In the genomic region with DNA sequence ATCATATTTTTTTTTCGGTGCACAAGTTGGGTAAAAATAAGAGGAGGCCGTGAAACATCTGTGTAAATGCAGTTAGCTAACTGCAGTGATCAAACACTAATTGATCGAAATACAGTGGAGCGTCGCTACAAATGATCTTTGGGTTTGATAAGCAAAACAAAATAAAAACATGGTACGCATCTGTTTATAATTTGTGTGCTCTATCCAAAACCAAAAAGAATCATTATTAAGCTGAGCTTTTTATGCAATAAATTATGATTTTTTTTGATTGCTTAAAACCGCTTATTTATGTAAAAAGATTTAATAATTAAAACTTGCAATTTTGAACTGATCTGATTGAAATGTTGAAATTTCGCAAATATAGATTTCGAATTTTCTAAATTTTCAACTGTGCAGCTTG, we compare ENCODE assay signal across 4 fruit fly cellular contexts.
TF ChIP-seq lines count a peak whose summit lies in the region.

No protein-coding gene starts in this region.

- TF ChIP-seq CTCF in whole organism, embryonic (GFP tag; optimal IDR thresholded peaks at IDR 0.05; lab: Kevin White, UChicago), result no peak

TF ChIP-seq in whole organism, adult, 20 proteins besides CTCF, POLR2A, EP300 and RAD21:
- TF ChIP-seq CG5204 (GFP tag; optimal IDR thresholded peaks at IDR 0.05; lab: Kevin White, UChicago) (no peak), kay (GFP tag; lab: Kevin White, UChicago; ENCODE audit: borderline replicate concordance) (peak; percentile 28)
TF ChIP-seq in whole organism, adult: peak in this region for 1.

TF ChIP-seq in whole organism, embryonic, 481 proteins besides CTCF, POLR2A, EP300 and RAD21 (continues in another document):
- TF ChIP-seq CG7839 (tag; optimal IDR thresholded peaks at IDR 0.05; lab: Kevin White, UChicago) (peak; percentile 31), CG8388 (GFP tag; optimal IDR thresholded peaks at IDR 0.05; lab: Kevin White, UChicago) (peak; percentile 2), CG7372 (GFP tag; IDR thresholded peaks at IDR 0.05; lab: Robert Waterston, UW) (no peak), Ets65A (GFP tag; lab: Kevin White, UChicago) (peak; percentile 9), grau (tag; optimal IDR thresholded peaks at IDR 0.05; lab: Kevin White, UChicago) (peak; percentile 69), Scr (GFP tag; IDR thresholded peaks at IDR 0.05; lab: Robert Waterston, UW; ENCODE audit: partially characterized antibody) (no peak), dmrt99B (tag; optimal IDR thresholded peaks at IDR 0.05; lab: Kevin White, UChicago) (peak; percentile 52), bsh (GFP tag; optimal IDR thresholded peaks at IDR 0.05; lab: Kevin White, UChicago) (peak in 1 of 2 experiments; percentile 5), Med (GFP tag; lab: Kevin White, UChicago) (no peak), rib (GFP tag; IDR thresholded peaks at IDR 0.05; lab: Robert Waterston, UW) (no peak), CG11504 (tag; optimal IDR thresholded peaks at IDR 0.05; lab: Kevin White, UChicago) (peak; percentile 43), zfh1 (GFP tag; IDR thresholded peaks at IDR 0.05; lab: Robert Waterston, UW) (peak; percentile 31; the same call in 1 of the 3 replicates), az2 (GFP tag; optimal IDR thresholded peaks at IDR 0.05; lab: Kevin White, UChicago) (peak; percentile 13), CG31441 (GFP tag; IDR thresholded peaks at IDR 0.05; lab: Robert Waterston, UW) (peak; percentile 21; the same call in 1 of the 2 replicates), CG17385 (GFP tag; optimal IDR thresholded peaks at IDR 0.05; lab: Kevin White, UChicago) (peak; percentile 18), CG17361 (GFP tag; IDR thresholded peaks at IDR 0.05; lab: Robert Waterston, UW) (peak; percentile 52; the same call in 2 of the 3 replicates), CG2712 (tag; optimal IDR thresholded peaks at IDR 0.05; lab: Kevin White, UChicago) (peak; percentile 13), CG2678 (tag; optimal IDR thresholded peaks at IDR 0.05; lab: Kevin White, UChicago) (peak; percentile 7), CoRest (tag; optimal IDR thresholded peaks at IDR 0.05; lab: Kevin White, UChicago) (peak; percentile 17), CG18262 (tag; optimal IDR thresholded peaks at IDR 0.05; lab: Kevin White, UChicago) (peak; percentile 37), ATbp (GFP tag; optimal IDR thresholded peaks at IDR 0.05; lab: Kevin White, UChicago) (peak; percentile 29), Hr51 (GFP tag; optimal IDR thresholded peaks at IDR 0.05; lab: Kevin White, UChicago) (peak in 1 of 2 experiments; percentile 44), Asciz (GFP tag; optimal IDR thresholded peaks at IDR 0.05; lab: Kevin White, UChicago) (peak; percentile 10), CG11093 (GFP tag; IDR thresholded peaks at IDR 0.05; lab: Robert Waterston, UW) (no peak), chm (GFP tag; IDR thresholded peaks at IDR 0.05; lab: Robert Waterston, UW) (no peak), sens (GFP tag; lab: Kevin White, UChicago) (peak; percentile 87), Drgx (GFP tag; IDR thresholded peaks at IDR 0.05; lab: Robert Waterston, UW) (no peak), phol (tag; optimal IDR thresholded peaks at IDR 0.05; lab: Kevin White, UChicago) (peak; percentile 29)

TF ChIP-seq in whole organism, prepupa, 60 proteins besides CTCF, POLR2A, EP300 and RAD21 (continues in another document):
- TF ChIP-seq CG8319 (GFP tag; optimal IDR thresholded peaks at IDR 0.05; lab: Kevin White, UChicago) (no peak), CG32006 (GFP tag; optimal IDR thresholded peaks at IDR 0.05; lab: Kevin White, UChicago) (peak; percentile 64), spab (GFP tag; optimal IDR thresholded peaks at IDR 0.05; lab: Kevin White, UChicago) (no peak), CG6792 (GFP tag; optimal IDR thresholded peaks at IDR 0.05; lab: Kevin White, UChicago) (no peak), CG34406 (GFP tag; optimal IDR thresholded peaks at IDR 0.05; lab: Kevin White, UChicago) (no peak), Hr4 (GFP tag; optimal IDR thresholded peaks at IDR 0.05; lab: Kevin White, UChicago) (peak; percentile 35), CG7368 (GFP tag; optimal IDR thresholded peaks at IDR 0.05; lab: Kevin White, UChicago) (no peak), eg (GFP tag; IDR thresholded peaks at IDR 0.05; lab: Robert Waterston, UW) (no peak), pdm3 (GFP tag; optimal IDR thresholded peaks at IDR 0.05; lab: Kevin White, UChicago) (peak; percentile 37), CG8632 (GFP tag; optimal IDR thresholded peaks at IDR 0.05; lab: Kevin White, UChicago) (no peak), dsx (GFP tag; optimal IDR thresholded peaks at IDR 0.05; lab: Kevin White, UChicago; ENCODE audit: poor library complexity, severe bottlenecking) (no peak), CG8119 (GFP tag; IDR thresholded peaks at IDR 0.05; lab: Robert Waterston, UW) (peak; percentile 31; the same call in 1 of the 3 replicates), acj6 (GFP tag; optimal IDR thresholded peaks at IDR 0.05; lab: Kevin White, UChicago) (no peak), Smox (GFP tag; optimal IDR thresholded peaks at IDR 0.05; lab: Kevin White, UChicago) (peak; percentile 34), Eip93F (GFP tag; optimal IDR thresholded peaks at IDR 0.05; lab: Kevin White, UChicago) (no peak), Eip75B (GFP tag; optimal IDR thresholded peaks at IDR 0.05; lab: Kevin White, UChicago) (no peak), CG3919 (GFP tag; optimal IDR thresholded peaks at IDR 0.05; lab: Kevin White, UChicago) (no peak), vri (GFP tag; optimal IDR thresholded peaks at IDR 0.05; lab: Kevin White, UChicago) (no peak), Met (GFP tag; optimal IDR thresholded peaks at IDR 0.05; lab: Kevin White, UChicago) (no peak), CG6854 (GFP tag; optimal IDR thresholded peaks at IDR 0.05; lab: Kevin White, UChicago) (no peak), CG6808 (GFP tag; optimal IDR thresholded peaks at IDR 0.05; lab: Kevin White, UChicago) (no peak), CG6276 (GFP tag; optimal IDR thresholded peaks at IDR 0.05; lab: Kevin White, UChicago) (peak; percentile 32), dac (GFP tag; optimal IDR thresholded peaks at IDR 0.05; lab: Kevin White, UChicago) (no peak), OdsH (GFP tag; optimal IDR thresholded peaks at IDR 0.05; lab: Kevin White, UChicago) (peak; percentile 14), fkh (GFP tag; optimal IDR thresholded peaks at IDR 0.05; lab: Kevin White, UChicago) (no peak), fd85E (GFP tag; optimal IDR thresholded peaks at IDR 0.05; lab: Kevin White, UChicago) (no peak), CG11902 (GFP tag; optimal IDR thresholded peaks at IDR 0.05; lab: Kevin White, UChicago) (no peak), CG9139 (GFP tag; optimal IDR thresholded peaks at IDR 0.05; lab: Kevin White, UChicago) (no peak), Hr39 (GFP tag; optimal IDR thresholded peaks at IDR 0.05; lab: Kevin White, UChicago) (peak; percentile 29), CG31627 (GFP tag; optimal IDR thresholded peaks at IDR 0.05; lab: Kevin White, UChicago) (peak; percentile 29)

TF ChIP-seq in whole organism, pupa, 21 proteins besides CTCF, POLR2A, EP300 and RAD21:
- peak; percentile 5 for TF ChIP-seq Pif1A (GFP tag; optimal IDR thresholded peaks at IDR 0.05; lab: Kevin White, UChicago)
- no peak for TF ChIP-seq CG15710 (tag; optimal IDR thresholded peaks at IDR 0.05; lab: Kevin White, UChicago)
- no peak for TF ChIP-seq CG14655 (GFP tag; optimal IDR thresholded peaks at IDR 0.05; lab: Kevin White, UChicago)
- TF ChIP-seq CG32121 (GFP tag; IDR thresholded peaks at IDR 0.05; lab: Robert Waterston, UW), result no peak
- no peak for TF ChIP-seq EcR (GFP tag; optimal IDR thresholded peaks at IDR 0.05; lab: Kevin White, UChicago)
